Worm (Caenorhabditis elegans): ENCODE data around the gene F16G10.10.

DNA sequence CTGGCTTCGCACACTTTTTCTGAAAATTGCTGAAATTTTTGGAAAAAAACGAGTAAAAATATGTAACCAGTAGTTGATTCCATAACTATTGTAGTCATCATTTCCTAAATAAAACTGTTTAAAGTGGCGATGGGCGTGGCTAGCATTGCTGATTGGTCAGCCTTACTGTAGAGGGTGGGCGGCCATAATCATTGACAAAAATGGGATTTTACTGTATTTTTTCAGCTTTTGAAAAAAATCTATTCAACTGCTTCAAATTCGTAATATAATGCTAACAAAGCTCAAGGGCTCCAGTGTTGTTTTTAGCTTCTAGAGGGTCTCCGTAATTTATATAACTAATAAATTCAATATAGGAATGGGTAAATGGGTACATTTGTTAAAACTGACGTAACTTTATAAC, 10.6 kb downstream of the F16G10.10 start, which contains the start of gene F16G10.7:
- TF ChIP-seq flt-1 (GFP tag; IDR thresholded peaks at IDR 0.05) (no peak), cog-1 (tag; optimal IDR thresholded peaks at IDR 0.05) (no peak), med-1 (GFP tag; optimal IDR thresholded peaks at IDR 0.05; ENCODE audit: insufficient read depth) (no peak), ztf-29 (GFP tag; IDR thresholded peaks at IDR 0.05) (no peak), tab-1 (GFP tag; IDR thresholded peaks at IDR 0.05) (no peak), ref-1 (GFP tag; conservative IDR thresholded peaks at IDR 0.05) (no peak), ztf-23 (GFP tag; IDR thresholded peaks at IDR 0.05) (no peak)

All from whole organism, midembryonic.